Worm (Caenorhabditis elegans) whole organism, L1 larva: Measurements from ENCODE around the gene vps-36.

Source experiments
- C04F5.9 ChIP-seq: sonication (generic microtip); optimal IDR thresholded peaks from 2 replicates; lab custom pipeline; 2016; ENCODE audit warnings: missing genetic modification characterization, missing compliant biosample characterization
- C34B4.2 ChIP-seq: sonication (generic microtip); optimal IDR thresholded peaks from 2 replicates; lab custom pipeline; 2017; ENCODE audit warnings: mild to moderate bottlenecking, missing genetic modification characterization, missing compliant biosample characterization
- F16B12.6 ChIP-seq: fragments of 150-350 bp; optimal IDR thresholded peaks from 2 replicates; lab custom pipeline; 2014; ENCODE audit warnings: missing biosample characterization, missing genetic modification characterization
- aha-1 ChIP-seq: fragments of 150-350 bp; optimal IDR thresholded peaks from 2 replicates; lab custom pipeline; 2014; ENCODE audit warnings: missing biosample characterization, missing genetic modification characterization
- aly-2 ChIP-seq: fragments of 150-350 bp; optimal IDR thresholded peaks from 2 replicates; lab custom pipeline; 2014; ENCODE audit warnings: missing biosample characterization, missing genetic modification characterization
- blmp-1 ChIP-seq: fragments of 150-350 bp; optimal IDR thresholded peaks from 2 replicates; lab custom pipeline; 2014; ENCODE audit warnings: missing biosample characterization, missing genetic modification characterization
- ceh-63 ChIP-seq: fragments of 200-800 bp; sonication (Bioruptor generic); optimal IDR thresholded peaks from 2 replicates; lab custom pipeline; 2018; ENCODE audit warnings: mild to moderate bottlenecking, missing genetic modification characterization, missing compliant biosample characterization
- ceh-8 ChIP-seq: fragments of 200-800 bp; sonication (Bioruptor generic); optimal IDR thresholded peaks from 2 replicates; lab custom pipeline; 2018; ENCODE audit warnings: mild to moderate bottlenecking, missing genetic modification characterization, moderate library complexity, missing compliant biosample characterization
- ceh-82 ChIP-seq, 3 experiments: fragments of 150-350 bp in 1 of 3; sonication (generic microtip) in 2 of 3; optimal IDR thresholded peaks; 2 replicates each; lab custom pipeline; 2014 to 2017; ENCODE audit warnings: missing biosample characterization in 3 of 3, missing genetic modification characterization in 3 of 3
- efl-3 ChIP-seq: fragments of 200-800 bp; sonication (Bioruptor generic); optimal IDR thresholded peaks from 2 replicates; lab custom pipeline; 2018; ENCODE audit warnings: mild to moderate bottlenecking, missing genetic modification characterization, missing compliant biosample characterization
- egl-13 ChIP-seq: sonication (generic microtip); optimal IDR thresholded peaks from 2 replicates; lab custom pipeline; 2016; ENCODE audit warnings: missing genotype, missing genetic modification reagents, missing genetic modification characterization, missing compliant biosample characterization
- egl-27 ChIP-seq, 2 experiments: fragments of 150-350 bp in 1 of 2; sonication (generic microtip); optimal IDR thresholded peaks; 3 replicates each; lab custom pipeline; 2017 to 2018; ENCODE audit warnings: missing biosample characterization in 2 of 2, missing genetic modification characterization in 2 of 2, missing genetic modification reagents in 2 of 2
- elt-2 ChIP-seq: sonication (generic microtip); optimal IDR thresholded peaks from 2 replicates; lab custom pipeline; 2016; ENCODE audit warnings: missing genetic modification characterization, mild to moderate bottlenecking, inconsistent platforms, missing compliant biosample characterization, missing genetic modification reagents
- elt-3 ChIP-seq, 6 experiments: fragments of 150-350 bp in 1 of 6; sonication (generic microtip); optimal IDR thresholded peaks; 2 replicates each; lab custom pipeline; 2017 to 2018; ENCODE audit warnings: missing biosample characterization in 6 of 6, missing genetic modification characterization in 6 of 6, inconsistent platforms in 1 of 6
- fkh-10 ChIP-seq: sonication (generic microtip); optimal IDR thresholded peaks from 2 replicates; lab custom pipeline; 2017; ENCODE audit warnings: missing biosample characterization, missing genetic modification reagents, missing genetic modification characterization
- fkh-4 ChIP-seq: sonication (generic microtip); optimal IDR thresholded peaks from 2 replicates; lab custom pipeline; 2016; ENCODE audit warnings: missing compliant biosample characterization, missing genetic modification characterization, borderline replicate concordance
- fkh-8 ChIP-seq: sonication (generic microtip); optimal IDR thresholded peaks from 2 replicates; lab custom pipeline; 2016; ENCODE audit warnings: mild to moderate bottlenecking, missing genetic modification characterization, missing compliant biosample characterization
- fos-1 ChIP-seq: fragments of 150-350 bp; optimal IDR thresholded peaks from 2 replicates; lab custom pipeline; 2014; ENCODE audit warnings: missing biosample characterization, missing genetic modification characterization
- hlh-17 ChIP-seq: fragments of 200-800 bp; sonication (Bioruptor generic); optimal IDR thresholded peaks from 2 replicates; lab custom pipeline; 2018; ENCODE audit warnings: missing genetic modification characterization, mild to moderate bottlenecking, missing compliant biosample characterization, moderate library complexity, borderline replicate concordance
- hlh-4 ChIP-seq: sonication (generic microtip); optimal IDR thresholded peaks from 2 replicates; lab custom pipeline; 2016; ENCODE audit warnings: mild to moderate bottlenecking, missing genetic modification characterization, missing compliant biosample characterization
- hpl-2 ChIP-seq: fragments of 150-350 bp; optimal IDR thresholded peaks from 2 replicates; lab custom pipeline; 2014; ENCODE audit warnings: missing biosample characterization, missing genetic modification reagents, missing genetic modification characterization
- isw-1 ChIP-seq: fragments of 200-800 bp; sonication (Bioruptor generic); IDR thresholded peaks from 2 replicates; pipeline ENCODE4 v1.3.6; 2022; ENCODE audit warnings: missing genetic modification characterization, missing compliant biosample characterization
- lin-13 ChIP-seq: fragments of 150-350 bp; optimal IDR thresholded peaks from 2 replicates; lab custom pipeline; 2014; ENCODE audit warnings: missing biosample characterization, missing genetic modification reagents, missing genetic modification characterization
- lin-14 ChIP-seq: fragments of 200-800 bp; sonication (Bioruptor generic); optimal IDR thresholded peaks from 2 replicates; lab custom pipeline; 2018; ENCODE audit warnings: mild to moderate bottlenecking, missing genetic modification characterization, moderate library complexity, missing compliant biosample characterization
- lin-35 ChIP-seq, 2 experiments: fragments of 150-350 bp; optimal IDR thresholded peaks; 2 replicates each; lab custom pipeline; 2014; ENCODE audit warnings: missing biosample characterization in 2 of 2, missing genetic modification characterization in 2 of 2, missing genetic modification reagents in 2 of 2
- lir-3 ChIP-seq: sonication (generic microtip); optimal IDR thresholded peaks from 2 replicates; lab custom pipeline; 2016; ENCODE audit warnings: mild to moderate bottlenecking, missing genetic modification characterization, moderate library complexity, missing compliant biosample characterization; ENCODE audit not compliant: poor library complexity
- lsy-2 ChIP-seq, 2 experiments: fragments of 150-350 bp; optimal IDR thresholded peaks; 2 replicates each; lab custom pipeline; 2014; ENCODE audit warnings: missing biosample characterization in 2 of 2, missing genetic modification characterization in 2 of 2
- mep-1 ChIP-seq: fragments of 150-350 bp; optimal IDR thresholded peaks from 2 replicates; lab custom pipeline; 2014; ENCODE audit warnings: missing biosample characterization, missing genetic modification characterization
- nhr-28 ChIP-seq: fragments of 150-350 bp; optimal IDR thresholded peaks from 2 replicates; lab custom pipeline; 2014; ENCODE audit warnings: missing biosample characterization, missing genetic modification characterization
- nhr-77 ChIP-seq: fragments of 150-350 bp; optimal IDR thresholded peaks from 2 replicates; lab custom pipeline; 2014; ENCODE audit warnings: missing biosample characterization, missing genetic modification characterization
- nhr-85 ChIP-seq: sonication (generic microtip); peaks from one replicate; lab custom pipeline; 2016; ENCODE audit warnings: missing genetic modification characterization, inconsistent platforms, missing compliant biosample characterization
- nhr-90 ChIP-seq: sonication (generic microtip); optimal IDR thresholded peaks from 2 replicates; lab custom pipeline; 2016; ENCODE audit warnings: mild to moderate bottlenecking, missing genetic modification characterization, missing compliant biosample characterization; ENCODE audit not compliant: poor library complexity
- pqm-1 ChIP-seq: sonication (generic microtip); optimal IDR thresholded peaks from 3 replicates; lab custom pipeline; 2017; ENCODE audit warnings: missing biosample characterization, missing genetic modification characterization
- snu-23 ChIP-seq: sonication (generic microtip); optimal IDR thresholded peaks from 2 replicates; lab custom pipeline; 2016; ENCODE audit warnings: missing genetic modification characterization, missing compliant biosample characterization
- sox-4 ChIP-seq: sonication (generic microtip); optimal IDR thresholded peaks from 2 replicates; lab custom pipeline; 2016; ENCODE audit warnings: missing genetic modification characterization, missing compliant biosample characterization
- sptf-1 ChIP-seq: fragments of 150-350 bp; optimal IDR thresholded peaks from 2 replicates; lab custom pipeline; 2014; ENCODE audit warnings: missing biosample characterization, missing genetic modification characterization
- sup-37 ChIP-seq: fragments of 200-800 bp; sonication (Bioruptor generic); optimal IDR thresholded peaks from 2 replicates; lab custom pipeline; 2018; ENCODE audit warnings: mild to moderate bottlenecking, missing genetic modification characterization, missing compliant biosample characterization
- unc-62 ChIP-seq: fragments of 150-350 bp; optimal IDR thresholded peaks from 2 replicates; lab custom pipeline; 2014; ENCODE audit warnings: missing biosample characterization, missing genetic modification reagents, missing genetic modification characterization
- unc-86 ChIP-seq: sonication (generic microtip); optimal IDR thresholded peaks from 2 replicates; lab custom pipeline; 2016; ENCODE audit warnings: missing genetic modification characterization, missing compliant biosample characterization
- vab-15 ChIP-seq: sonication (generic microtip); optimal IDR thresholded peaks from 2 replicates; lab custom pipeline; 2017; ENCODE audit warnings: missing genotype, mild to moderate bottlenecking, missing genetic modification characterization, missing compliant biosample characterization
- zip-4 ChIP-seq: fragments of 200-800 bp; sonication (Bioruptor generic); optimal IDR thresholded peaks from 2 replicates; lab custom pipeline; 2018; ENCODE audit warnings: mild to moderate bottlenecking, missing genetic modification characterization, moderate library complexity, missing compliant biosample characterization

The vps-36 gene

ce11 chrV:11000650-11001049, 40.2 kb upstream of the vps-36 start, which contains the start of gene isy-1 (continued):
- TF ChIP-seq hlh-4 (no peak), lin-14 (peak; percentile 76), C04F5.9 (tag; lab: Kevin White, UChicago) (no peak), F16B12.6 (tag; lab: Kevin White, UChicago) (peak; percentile 30), efl-3 (GFP tag; lab: Kevin White, UChicago) (no peak), fkh-4 (tag; lab: Kevin White, UChicago) (no peak), elt-3 (tag; optimal IDR thresholded peaks at IDR 0.05; lab: Kevin White, UChicago) (peak in 2 of 6 experiments; percentile 31 to 59)

- peak; percentile 53 for TF ChIP-seq nhr-85 (tag; lab: Kevin White, UChicago)
- TF ChIP-seq lin-13 (GFP tag; lab: Kevin White, UChicago), result no peak
Measured at ce11 chrV:10998797-10999196, 38.3 kb upstream of the vps-36 start, which contains the start of gene F53B7.7. Gene F53B7.7, plus strand, starts transcription at chrV:10999097.

ce11 chrV:10991789-10992188, 31.3 kb upstream of the vps-36 start, which contains the start of gene frpr-9:
Gene frpr-9, plus strand, starts transcription at chrV:10992089.
- no peak for TF ChIP-seq ceh-8 (GFP tag; lab: Kevin White, UChicago)
- no peak for TF ChIP-seq fos-1
- no peak for TF ChIP-seq nhr-90 (tag; lab: Kevin White, UChicago)
- TF ChIP-seq lir-3 (tag; lab: Kevin White, UChicago), result no peak
- no peak for TF ChIP-seq lin-35 (GFP tag; optimal IDR thresholded peaks at IDR 0.05; lab: Kevin White, UChicago)
- TF ChIP-seq lsy-2 (tag; optimal IDR thresholded peaks at IDR 0.05; lab: Kevin White, UChicago), result no peak
- no peak for TF ChIP-seq ceh-63 (GFP tag; lab: Kevin White, UChicago)
- no peak for TF ChIP-seq unc-86 (tag; lab: Kevin White, UChicago)
- TF ChIP-seq zip-4 (GFP tag; lab: Kevin White, UChicago), result no peak
- TF ChIP-seq fkh-10, result no peak
- TF ChIP-seq aly-2 (tag; lab: Kevin White, UChicago), result no peak
- TF ChIP-seq egl-13 (tag; lab: Kevin White, UChicago), result no peak
- TF ChIP-seq vab-15, result no peak
- no peak for TF ChIP-seq pqm-1 (tag; lab: Kevin White, UChicago)

DNA sequence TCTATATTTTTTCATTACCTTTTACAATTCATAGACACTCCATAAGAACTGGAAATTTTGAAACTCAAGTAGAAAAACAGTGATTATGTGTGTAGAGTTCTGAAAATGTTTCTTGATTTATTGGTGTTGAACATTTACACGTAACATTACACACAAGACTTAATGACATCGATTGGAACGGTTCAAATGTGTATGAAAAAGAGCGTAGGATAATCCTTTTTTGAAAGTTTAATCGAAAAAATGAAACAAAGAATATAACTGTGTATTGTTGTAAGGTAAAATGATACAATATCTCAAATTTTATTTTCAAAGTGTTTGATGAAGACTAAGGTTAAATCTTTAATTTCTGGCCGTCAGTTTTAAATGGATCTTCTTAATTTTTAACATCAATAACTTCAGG, 20.6 kb upstream of the vps-36 start, which contains the start of gene fig-1:
Gene fig-1, minus strand, starts transcription at position 101 of the 400 bp plus-strand sequence.
- TF ChIP-seq F16B12.6 (tag; lab: Kevin White, UChicago), result no peak
- TF ChIP-seq nhr-28 (tag; lab: Kevin White, UChicago), result no peak
- TF ChIP-seq sox-4 (tag; lab: Kevin White, UChicago), result no peak
- no peak for TF ChIP-seq ceh-8 (GFP tag; lab: Kevin White, UChicago)
- no peak for TF ChIP-seq snu-23
- TF ChIP-seq lsy-2 (tag; optimal IDR thresholded peaks at IDR 0.05; lab: Kevin White, UChicago), result no peak
- no peak for TF ChIP-seq blmp-1 (tag; lab: Kevin White, UChicago)
- no peak for TF ChIP-seq unc-86 (tag; lab: Kevin White, UChicago)
- TF ChIP-seq C04F5.9 (tag; lab: Kevin White, UChicago), result no peak
- TF ChIP-seq fos-1, result no peak
- no peak for TF ChIP-seq fkh-8 (tag; lab: Kevin White, UChicago)
- TF ChIP-seq mep-1 (tag; lab: Kevin White, UChicago), result no peak

ce11 chrV:10975091-10975490, 14.6 kb upstream of the vps-36 start:
- TF ChIP-seq egl-27 (tag; optimal IDR thresholded peaks at IDR 0.05; lab: Kevin White, UChicago), result no peak
- no peak for TF ChIP-seq isw-1
- no peak for TF ChIP-seq hlh-17 (GFP tag; lab: Kevin White, UChicago)
- TF ChIP-seq hpl-2 (GFP tag; lab: Kevin White, UChicago), result no peak
- no peak for TF ChIP-seq sptf-1
- TF ChIP-seq elt-2 (tag; lab: Kevin White, UChicago), result no peak
- no peak for TF ChIP-seq C34B4.2 (tag; lab: Kevin White, UChicago)
- no peak for TF ChIP-seq sox-4 (tag; lab: Kevin White, UChicago)
- no peak for TF ChIP-seq aha-1 (tag; lab: Kevin White, UChicago)
- no peak for TF ChIP-seq ceh-82 (tag; optimal IDR thresholded peaks at IDR 0.05; lab: Kevin White, UChicago)
- no peak for TF ChIP-seq nhr-85 (tag; lab: Kevin White, UChicago)
- no peak for TF ChIP-seq ceh-8 (GFP tag; lab: Kevin White, UChicago)
- no peak for TF ChIP-seq C04F5.9 (tag; lab: Kevin White, UChicago)
- TF ChIP-seq lsy-2 (tag; optimal IDR thresholded peaks at IDR 0.05; lab: Kevin White, UChicago), result no peak
- TF ChIP-seq sup-37, result no peak
- TF ChIP-seq unc-62 (GFP tag; lab: Kevin White, UChicago), result no peak
- TF ChIP-seq nhr-77, result no peak
- TF ChIP-seq elt-3 (tag; optimal IDR thresholded peaks at IDR 0.05; lab: Kevin White, UChicago), result no peak
